Fruit fly (Drosophila melanogaster): ENCODE data around the gene Fum2.

Gene Fum2

DNA sequence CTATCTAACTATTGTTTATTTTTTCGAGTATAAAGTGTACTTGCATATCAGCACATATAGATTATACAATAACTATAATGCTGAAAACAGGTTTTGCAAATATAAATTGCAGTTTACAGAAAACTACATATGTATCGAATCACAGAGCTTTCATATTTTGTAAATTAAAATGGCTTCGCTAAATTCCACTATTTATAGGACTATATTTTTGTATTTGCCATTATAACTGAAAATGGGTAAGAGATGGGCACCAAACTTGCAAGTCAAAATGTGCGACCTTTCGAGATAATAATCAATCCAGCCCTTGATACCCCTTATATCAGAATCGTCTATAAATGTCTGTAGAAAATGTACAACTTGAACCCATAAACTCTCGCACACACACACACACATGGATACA is 21.7 kb downstream of the Fum2 start:
- TF ChIP-seq pan (optimal IDR thresholded peaks at IDR 0.05) (no peak), EcR (GFP tag; optimal IDR thresholded peaks at IDR 0.05) (no peak), usp (GFP tag; optimal IDR thresholded peaks at IDR 0.05) (no peak), psq (optimal IDR thresholded peaks at IDR 0.05) (no peak)

DNA sequence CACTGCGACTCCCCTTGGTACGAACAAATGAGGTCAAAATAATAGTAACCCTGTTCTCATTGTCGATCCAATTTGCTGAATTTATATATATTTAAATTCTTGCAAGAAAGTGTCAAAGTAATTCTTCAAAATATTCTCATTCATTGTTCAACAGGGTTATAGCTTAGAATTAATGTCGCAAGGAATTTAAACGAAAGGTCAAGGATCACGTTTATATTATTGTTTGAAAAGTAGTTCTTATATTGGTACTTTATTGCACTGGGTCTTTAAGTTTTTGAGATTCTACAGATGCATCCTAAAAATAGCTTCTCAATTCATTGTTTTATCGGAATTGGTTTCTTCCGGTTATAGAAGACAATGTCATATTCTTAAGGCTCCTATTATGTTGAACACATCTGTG is 22.4 kb downstream of the Fum2 start:
- no peak for TF ChIP-seq psq (optimal IDR thresholded peaks at IDR 0.05)
- TF ChIP-seq usp (GFP tag; optimal IDR thresholded peaks at IDR 0.05): no peak
- TF ChIP-seq CG8478 (optimal IDR thresholded peaks at IDR 0.05): no peak

DNA sequence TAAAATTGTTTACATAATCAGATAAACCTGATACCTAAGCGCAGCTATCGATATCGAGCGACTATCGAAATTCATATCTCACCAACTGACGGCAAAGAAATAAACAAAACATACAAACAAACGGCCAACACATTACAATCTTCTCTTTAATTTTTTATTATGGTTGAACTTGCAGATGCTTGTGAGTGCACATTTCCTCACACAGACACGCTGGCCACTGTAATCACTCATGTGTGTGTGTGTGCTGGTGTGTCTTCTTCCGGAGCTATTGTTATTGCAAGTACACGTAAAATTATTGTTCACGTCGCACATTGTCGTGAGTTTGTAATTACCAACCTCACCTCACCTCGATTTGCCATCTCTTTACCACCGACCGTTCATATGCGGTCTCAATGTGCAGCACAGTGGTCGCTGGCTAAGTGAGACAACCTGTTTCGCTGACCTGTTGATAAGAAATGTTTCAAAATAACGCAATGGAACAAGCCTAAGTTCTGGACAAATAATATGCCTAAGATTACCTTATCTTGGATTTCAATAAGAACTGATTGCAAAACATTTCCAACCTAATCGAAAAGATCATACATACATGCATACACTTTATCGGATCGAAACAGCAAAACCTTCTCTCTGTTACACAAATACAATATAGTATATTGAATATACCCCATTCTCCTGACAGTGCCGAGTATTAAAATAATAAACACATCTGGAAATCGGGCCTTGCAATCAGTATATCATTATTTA is 23.7 kb downstream of the Fum2 start:
- TF ChIP-seq EcR (GFP tag; optimal IDR thresholded peaks at IDR 0.05): no peak
- TF ChIP-seq usp (GFP tag; optimal IDR thresholded peaks at IDR 0.05): no peak
- TF ChIP-seq CG8478 (optimal IDR thresholded peaks at IDR 0.05): no peak
- TF ChIP-seq psq (optimal IDR thresholded peaks at IDR 0.05): no peak
- no peak for TF ChIP-seq Dll (optimal IDR thresholded peaks at IDR 0.05)

DNA sequence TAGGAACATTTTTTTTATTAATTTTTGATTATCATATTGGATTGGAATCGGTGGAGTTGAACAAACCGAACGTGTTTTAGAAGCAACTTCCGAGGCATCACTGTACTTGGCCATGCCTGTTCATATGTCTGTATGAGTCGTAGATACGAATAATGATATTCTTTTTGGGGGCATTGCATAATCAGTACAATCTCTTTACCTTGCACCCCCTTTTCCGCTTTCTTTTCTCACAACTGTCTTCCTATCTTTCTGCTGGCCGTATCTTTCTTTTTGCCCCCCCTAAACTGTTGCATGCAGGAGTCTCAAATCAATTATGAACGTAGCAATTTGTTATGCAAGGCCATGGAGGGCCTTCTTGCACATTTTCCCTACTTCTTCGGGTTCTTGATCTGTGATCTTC is 24.3 kb downstream of the Fum2 start:
- TF ChIP-seq Dll (optimal IDR thresholded peaks at IDR 0.05) (no peak), EcR (GFP tag; optimal IDR thresholded peaks at IDR 0.05) (peak in 1 of 2 experiments; percentile 9), psq (optimal IDR thresholded peaks at IDR 0.05) (no peak), CG8478 (optimal IDR thresholded peaks at IDR 0.05) (no peak), pan (optimal IDR thresholded peaks at IDR 0.05) (no peak)

DNA sequence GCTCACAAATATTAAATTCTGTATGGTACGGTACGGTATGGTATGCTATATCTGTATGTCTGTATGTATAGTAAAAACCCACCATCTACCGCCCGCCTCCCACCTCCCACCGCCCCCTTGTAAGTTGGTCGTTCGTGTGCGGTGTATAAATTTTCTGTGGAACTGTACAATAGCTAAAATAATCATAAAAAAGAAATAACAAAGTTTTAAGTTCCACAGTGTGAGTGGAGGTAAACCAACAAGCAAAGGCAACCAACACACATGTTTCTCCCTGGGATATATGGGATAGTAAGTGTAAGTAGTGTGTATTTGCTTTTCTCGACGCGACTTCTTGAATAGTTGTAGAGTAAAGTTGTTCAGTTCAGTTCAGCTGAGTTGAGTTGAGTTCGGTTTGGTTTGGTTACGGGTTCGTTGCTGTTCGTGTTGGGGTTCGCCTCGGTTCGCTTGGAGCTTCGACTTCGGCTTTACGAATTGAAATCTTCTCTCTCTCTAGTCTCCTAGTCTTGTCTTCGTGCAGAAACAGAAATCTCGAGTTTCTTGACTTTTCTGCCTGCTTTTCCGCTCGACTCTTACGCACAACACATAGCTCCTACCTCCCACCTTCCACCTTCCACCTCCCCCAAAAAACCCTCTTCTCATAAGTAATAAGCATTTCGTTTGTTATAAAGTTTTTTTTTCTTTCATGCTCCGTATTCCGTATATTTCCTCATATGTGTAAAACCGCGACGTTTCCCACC is 25.2 kb downstream of the Fum2 start:
- peak in 1 of 2 experiments; percentile 59 for TF ChIP-seq EcR (GFP tag; optimal IDR thresholded peaks at IDR 0.05)
- no peak for TF ChIP-seq pan (optimal IDR thresholded peaks at IDR 0.05)

DNA sequence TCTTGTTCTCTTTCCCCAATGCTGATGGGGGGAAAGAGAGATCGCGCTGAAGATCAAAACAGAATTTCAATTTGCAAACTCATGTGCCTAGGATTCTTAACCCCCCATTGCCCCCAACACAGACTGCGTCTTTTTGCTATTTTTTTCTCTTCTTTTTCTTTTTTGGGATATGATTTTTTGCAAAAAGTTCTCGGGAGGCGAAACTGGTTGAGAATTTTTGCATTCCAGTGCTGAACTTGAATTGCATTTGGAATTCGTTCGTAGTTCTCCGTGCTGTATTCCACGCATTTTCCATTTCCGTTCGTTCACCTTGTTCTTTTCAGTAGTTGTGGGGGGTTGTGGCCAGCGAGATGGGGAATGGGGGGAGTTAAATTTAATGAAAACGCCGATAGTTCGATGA is 26.6 kb downstream of the Fum2 start:
- TF ChIP-seq usp (GFP tag; optimal IDR thresholded peaks at IDR 0.05) (no peak), EcR (GFP tag; optimal IDR thresholded peaks at IDR 0.05) (peak in 1 of 2 experiments; percentile 76), Dll (optimal IDR thresholded peaks at IDR 0.05) (no peak), psq (optimal IDR thresholded peaks at IDR 0.05) (no peak), pan (optimal IDR thresholded peaks at IDR 0.05) (no peak)

DNA sequence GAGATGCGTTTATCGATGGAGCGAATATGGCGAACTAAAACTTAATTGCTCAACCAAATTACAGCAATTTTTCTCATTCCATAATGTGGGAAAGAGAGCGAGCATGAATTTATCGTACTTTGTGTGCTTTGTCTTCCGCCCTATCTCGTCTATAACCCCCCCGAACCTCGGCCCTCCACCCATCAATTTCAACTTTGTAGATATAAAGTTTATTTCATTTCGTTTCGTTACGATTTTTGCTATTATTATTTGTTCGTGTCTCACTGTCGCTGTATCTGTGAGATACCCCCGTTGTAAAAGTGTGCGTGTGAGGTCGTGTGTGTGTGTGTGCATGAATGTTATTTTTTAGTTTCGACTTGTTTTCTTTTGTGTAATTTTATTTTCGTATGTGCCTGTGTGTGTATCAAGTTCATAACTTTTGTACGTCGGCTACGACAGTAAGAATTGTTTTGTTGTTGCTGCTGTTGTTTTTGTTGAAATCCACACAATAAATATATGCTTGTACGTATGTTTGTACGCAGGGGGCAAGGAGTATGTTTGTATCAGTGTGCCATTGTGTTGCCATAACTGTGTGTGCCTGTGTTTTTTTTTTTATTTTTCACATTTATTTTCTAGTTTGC is 27.1 kb downstream of the Fum2 start:
- TF ChIP-seq usp (GFP tag; optimal IDR thresholded peaks at IDR 0.05) (no peak), CG8478 (optimal IDR thresholded peaks at IDR 0.05) (no peak), pan (optimal IDR thresholded peaks at IDR 0.05) (no peak)

DNA sequence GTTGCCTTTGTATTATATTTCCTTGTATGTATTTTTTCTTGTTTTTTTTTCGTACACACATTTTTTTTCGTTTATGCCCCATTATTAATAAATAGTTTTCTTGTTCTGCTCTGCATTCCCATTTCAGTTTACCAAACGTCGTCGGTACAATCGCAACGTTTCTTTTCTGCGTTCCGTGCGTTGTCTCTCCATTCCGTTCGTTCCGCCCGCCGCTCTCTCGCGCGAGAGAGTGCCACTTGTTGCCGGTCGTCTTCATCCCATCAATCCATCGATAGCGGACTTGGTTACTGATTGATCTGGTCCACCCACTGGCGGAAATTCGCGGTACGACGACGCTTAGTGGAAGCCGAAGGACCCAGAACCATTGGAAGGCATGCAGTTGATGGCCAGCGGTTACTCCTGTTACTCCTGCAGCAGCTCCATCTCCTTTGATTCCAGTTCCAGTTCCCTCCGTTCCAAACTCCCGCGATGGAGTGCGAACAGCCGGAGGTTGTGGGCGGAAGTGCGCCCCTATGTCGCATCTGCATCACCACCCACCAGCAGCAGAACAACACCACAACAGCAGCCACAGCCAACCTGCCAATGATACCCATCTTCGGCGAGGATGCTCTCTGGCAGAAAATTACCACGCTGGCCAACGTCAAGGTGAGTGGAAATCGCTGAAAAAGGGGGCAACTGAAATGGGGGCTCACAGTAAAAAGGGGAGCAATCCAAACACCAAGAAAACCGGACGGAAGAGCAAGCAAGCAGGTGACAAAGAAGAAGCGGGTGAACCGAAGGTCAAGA is 27.9 kb downstream of the Fum2 start:
- no peak for TF ChIP-seq EcR (GFP tag; optimal IDR thresholded peaks at IDR 0.05)
- no peak for TF ChIP-seq Dll (optimal IDR thresholded peaks at IDR 0.05)
- no peak for TF ChIP-seq CG8478 (optimal IDR thresholded peaks at IDR 0.05)
- TF ChIP-seq psq (optimal IDR thresholded peaks at IDR 0.05): no peak
- no peak for TF ChIP-seq usp (GFP tag; optimal IDR thresholded peaks at IDR 0.05)
- TF ChIP-seq pan (optimal IDR thresholded peaks at IDR 0.05): no peak

DNA sequence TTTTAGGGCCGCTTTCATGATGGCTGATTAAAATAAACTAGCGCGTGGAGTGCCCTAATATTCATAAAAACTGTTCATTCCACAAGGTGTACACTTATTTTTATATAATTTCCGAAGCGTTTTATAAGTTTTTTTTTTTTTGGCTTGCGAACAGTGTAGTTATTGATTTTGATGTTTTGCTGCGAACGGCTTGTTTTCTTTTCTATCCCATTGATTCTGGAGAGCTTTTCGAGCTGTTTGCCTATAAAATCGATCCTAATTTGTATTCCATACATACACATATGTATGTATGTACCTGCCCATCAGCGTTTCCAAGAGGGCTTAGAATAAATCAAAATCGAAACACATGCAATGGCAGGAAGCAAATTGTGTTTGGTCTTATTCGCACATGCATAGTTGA is 28.7 kb downstream of the Fum2 start:
- TF ChIP-seq EcR (GFP tag; optimal IDR thresholded peaks at IDR 0.05) (no peak), usp (GFP tag; optimal IDR thresholded peaks at IDR 0.05) (no peak), CG8478 (optimal IDR thresholded peaks at IDR 0.05) (no peak), pan (optimal IDR thresholded peaks at IDR 0.05) (no peak), Dll (optimal IDR thresholded peaks at IDR 0.05) (no peak), psq (optimal IDR thresholded peaks at IDR 0.05) (no peak)

DNA sequence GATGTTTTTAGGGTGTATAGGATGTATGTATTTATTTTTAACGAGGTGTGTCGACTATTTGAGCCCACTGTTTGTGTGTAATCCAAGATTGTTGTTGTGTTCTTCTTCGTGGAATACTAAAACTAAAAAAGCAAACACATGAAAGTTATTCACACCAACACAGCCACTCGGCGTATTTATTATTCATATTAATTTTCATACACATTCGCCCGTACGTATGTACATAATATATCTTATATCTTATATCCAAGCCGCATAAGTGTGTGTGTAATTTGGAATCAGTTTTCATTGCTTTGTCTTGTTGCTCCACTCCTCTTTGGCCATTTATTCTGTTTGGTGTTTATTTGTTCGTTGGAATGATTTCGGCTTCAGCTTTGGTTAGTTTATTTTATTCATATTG is 29.1 kb downstream of the Fum2 start:
- TF ChIP-seq psq (optimal IDR thresholded peaks at IDR 0.05) (no peak), usp (GFP tag; optimal IDR thresholded peaks at IDR 0.05) (no peak), Dll (optimal IDR thresholded peaks at IDR 0.05) (no peak), pan (optimal IDR thresholded peaks at IDR 0.05) (no peak), EcR (GFP tag; optimal IDR thresholded peaks at IDR 0.05) (no peak), CG8478 (optimal IDR thresholded peaks at IDR 0.05) (no peak)

DNA sequence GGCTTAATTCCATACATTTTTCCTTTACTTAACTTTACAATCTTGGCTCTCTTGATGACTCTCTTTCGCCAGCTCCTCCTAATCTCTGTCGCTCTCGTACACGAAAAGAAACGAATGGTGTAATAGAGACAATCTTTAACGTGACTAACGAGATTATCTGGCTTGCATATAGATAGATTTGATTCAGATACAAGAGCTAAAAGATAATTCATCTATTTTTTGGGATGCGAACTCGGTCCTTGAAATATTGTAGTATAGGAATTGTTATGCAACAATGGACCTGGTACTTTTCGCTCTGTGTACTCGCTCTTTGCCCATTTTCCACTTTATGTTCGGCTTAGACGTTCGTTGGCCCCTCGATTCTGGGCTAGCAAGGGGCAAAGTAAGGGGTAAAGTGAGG is 29.7 kb downstream of the Fum2 start:
- TF ChIP-seq CG8478 (optimal IDR thresholded peaks at IDR 0.05): no peak
- no peak for TF ChIP-seq usp (GFP tag; optimal IDR thresholded peaks at IDR 0.05)

DNA sequence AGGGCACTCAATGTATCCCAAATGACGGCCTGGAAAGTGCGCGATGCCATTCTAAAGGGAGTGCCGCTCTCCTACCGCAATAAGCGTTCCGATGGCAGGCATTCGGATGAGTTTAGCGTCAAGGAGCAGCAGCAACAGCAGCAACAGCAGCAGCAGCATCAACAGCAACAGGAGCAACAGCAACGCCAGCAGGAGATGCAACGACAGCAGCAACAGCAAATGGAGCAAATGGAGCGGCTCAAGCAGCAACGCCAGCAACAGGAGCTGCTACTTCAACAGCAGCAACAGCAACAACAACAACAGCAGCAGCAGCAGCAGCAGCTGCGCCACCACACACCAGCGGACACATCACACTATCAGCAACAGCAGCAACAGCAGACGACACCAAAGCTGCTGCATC is 34.6 kb downstream of the Fum2 start:
- no peak for TF ChIP-seq psq (optimal IDR thresholded peaks at IDR 0.05)
- no peak for TF ChIP-seq pan (optimal IDR thresholded peaks at IDR 0.05)
- TF ChIP-seq usp (GFP tag; optimal IDR thresholded peaks at IDR 0.05): no peak
- no peak for TF ChIP-seq CG8478 (optimal IDR thresholded peaks at IDR 0.05)
- no peak for TF ChIP-seq Dll (optimal IDR thresholded peaks at IDR 0.05)
- TF ChIP-seq EcR (GFP tag; optimal IDR thresholded peaks at IDR 0.05): no peak

Measured in whole organism.